Worm (Caenorhabditis elegans) whole organism, L1 larva: ENCODE results near the gene srsx-28.
A peak's percentile ranks its signal among the peaks of the same experiment; 100 is the strongest.

ENCODE experiments used
- C34B4.2 ChIP-seq: sonication (generic microtip); optimal IDR thresholded peaks from 2 replicates; lab custom pipeline; 2017; ENCODE audit warnings: mild to moderate bottlenecking, missing genetic modification characterization, missing compliant biosample characterization
- F16B12.6 ChIP-seq: fragments of 150-350 bp; optimal IDR thresholded peaks from 2 replicates; lab custom pipeline; 2014; ENCODE audit warnings: missing biosample characterization, missing genetic modification characterization
- aha-1 ChIP-seq: fragments of 150-350 bp; optimal IDR thresholded peaks from 2 replicates; lab custom pipeline; 2014; ENCODE audit warnings: missing biosample characterization, missing genetic modification characterization
- alr-1 ChIP-seq: fragments of 200-800 bp; sonication (Bioruptor generic); optimal IDR thresholded peaks from 2 replicates; lab custom pipeline; 2018; ENCODE audit warnings: borderline replicate concordance, mild to moderate bottlenecking, missing genetic modification characterization, missing compliant biosample characterization
- ama-1 ChIP-seq: fragments of 150-350 bp; optimal IDR thresholded peaks from 2 replicates; lab custom pipeline; 2014
- blmp-1 ChIP-seq: fragments of 150-350 bp; optimal IDR thresholded peaks from 2 replicates; lab custom pipeline; 2014; ENCODE audit warnings: missing biosample characterization, missing genetic modification characterization
- ceh-8 ChIP-seq: fragments of 200-800 bp; sonication (Bioruptor generic); optimal IDR thresholded peaks from 2 replicates; lab custom pipeline; 2018; ENCODE audit warnings: mild to moderate bottlenecking, missing genetic modification characterization, moderate library complexity, missing compliant biosample characterization
- ceh-82 ChIP-seq, 3 experiments: fragments of 150-350 bp in 1 of 3; sonication (generic microtip) in 2 of 3; optimal IDR thresholded peaks; 2 replicates each; lab custom pipeline; 2014 to 2017; ENCODE audit warnings: missing biosample characterization in 3 of 3, missing genetic modification characterization in 3 of 3
- ceh-88 ChIP-seq: fragments of 200-800 bp; sonication (Bioruptor generic); IDR thresholded peaks from 2 replicates; pipeline ENCODE4 v1.3.6; 2022; ENCODE audit warnings: missing genetic modification characterization, missing compliant biosample characterization
- ces-1 ChIP-seq: fragments of 150-350 bp; optimal IDR thresholded peaks from 2 replicates; lab custom pipeline; 2014; ENCODE audit warnings: missing biosample characterization, missing genetic modification reagents, missing genetic modification characterization
- dsc-1 ChIP-seq: sonication (generic microtip); optimal IDR thresholded peaks from 2 replicates; lab custom pipeline; 2016; ENCODE audit warnings: mild to moderate bottlenecking, missing genetic modification characterization, missing compliant biosample characterization
- efl-1 ChIP-seq, 4 experiments: fragments of 150-350 bp; optimal IDR thresholded peaks in 3 of 4; peaks in 1 of 4; 1 replicate in 1 of 4; 2 replicates in 3 of 4; lab custom pipeline; 2014; ENCODE audit warnings: missing biosample characterization in 2 of 4, missing genetic modification characterization in 2 of 4, missing genetic modification reagents in 2 of 4
- egl-13 ChIP-seq: sonication (generic microtip); optimal IDR thresholded peaks from 2 replicates; lab custom pipeline; 2016; ENCODE audit warnings: missing genotype, missing genetic modification reagents, missing genetic modification characterization, missing compliant biosample characterization
- egl-27 ChIP-seq, 2 experiments: fragments of 150-350 bp in 1 of 2; sonication (generic microtip); optimal IDR thresholded peaks; 3 replicates each; lab custom pipeline; 2017 to 2018; ENCODE audit warnings: missing biosample characterization in 2 of 2, missing genetic modification characterization in 2 of 2, missing genetic modification reagents in 2 of 2
- fkh-8 ChIP-seq: sonication (generic microtip); optimal IDR thresholded peaks from 2 replicates; lab custom pipeline; 2016; ENCODE audit warnings: mild to moderate bottlenecking, missing genetic modification characterization, missing compliant biosample characterization
- fos-1 ChIP-seq: fragments of 150-350 bp; optimal IDR thresholded peaks from 2 replicates; lab custom pipeline; 2014; ENCODE audit warnings: missing biosample characterization, missing genetic modification characterization
- grh-1 ChIP-seq: fragments of 200-800 bp; sonication (Bioruptor generic); IDR thresholded peaks from 2 replicates; pipeline ENCODE4 v1.3.6; 2022; ENCODE audit warnings: missing genetic modification reagents, missing genetic modification characterization, missing compliant biosample characterization
- irx-1 ChIP-seq: sonication (generic microtip); optimal IDR thresholded peaks from 2 replicates; lab custom pipeline; 2016; ENCODE audit warnings: missing genetic modification characterization, missing compliant biosample characterization
- isw-1 ChIP-seq: fragments of 200-800 bp; sonication (Bioruptor generic); IDR thresholded peaks from 2 replicates; pipeline ENCODE4 v1.3.6; 2022; ENCODE audit warnings: missing genetic modification characterization, missing compliant biosample characterization
- jun-1 ChIP-seq: fragments of 150-350 bp; optimal IDR thresholded peaks from 2 replicates; lab custom pipeline; 2014; ENCODE audit warnings: missing biosample characterization, missing genetic modification reagents, missing genetic modification characterization
- lin-13 ChIP-seq: fragments of 150-350 bp; optimal IDR thresholded peaks from 2 replicates; lab custom pipeline; 2014; ENCODE audit warnings: missing biosample characterization, missing genetic modification reagents, missing genetic modification characterization
- lin-14 ChIP-seq: fragments of 200-800 bp; sonication (Bioruptor generic); optimal IDR thresholded peaks from 2 replicates; lab custom pipeline; 2018; ENCODE audit warnings: mild to moderate bottlenecking, missing genetic modification characterization, moderate library complexity, missing compliant biosample characterization
- lin-15B ChIP-seq: fragments of 150-350 bp; sonication (generic microtip); optimal IDR thresholded peaks from 3 replicates; lab custom pipeline; 2014; ENCODE audit warnings: missing biosample characterization, missing genetic modification characterization
- lin-35 ChIP-seq, 2 experiments: fragments of 150-350 bp; optimal IDR thresholded peaks; 2 replicates each; lab custom pipeline; 2014; ENCODE audit warnings: missing biosample characterization in 2 of 2, missing genetic modification characterization in 2 of 2, missing genetic modification reagents in 2 of 2
- lin-39 ChIP-seq: fragments of 150-350 bp; optimal IDR thresholded peaks from 2 replicates; lab custom pipeline; 2014; ENCODE audit warnings: missing biosample characterization, missing genetic modification reagents, missing genetic modification characterization
- lir-3 ChIP-seq: sonication (generic microtip); optimal IDR thresholded peaks from 2 replicates; lab custom pipeline; 2016; ENCODE audit warnings: mild to moderate bottlenecking, missing genetic modification characterization, moderate library complexity, missing compliant biosample characterization; ENCODE audit not compliant: poor library complexity
- lsy-2 ChIP-seq, 2 experiments: fragments of 150-350 bp; optimal IDR thresholded peaks; 2 replicates each; lab custom pipeline; 2014; ENCODE audit warnings: missing biosample characterization in 2 of 2, missing genetic modification characterization in 2 of 2
- mab-9 ChIP-seq: fragments of 200-800 bp; sonication (Bioruptor generic); IDR thresholded peaks from 2 replicates; pipeline ENCODE4 v1.3.6; 2022; ENCODE audit warnings: missing genetic modification reagents, missing genetic modification characterization, missing compliant biosample characterization
- mdl-1 ChIP-seq, 2 experiments: fragments of 150-350 bp; optimal IDR thresholded peaks; 2 replicates each; lab custom pipeline; 2014 to 2017; ENCODE audit warnings: missing biosample characterization in 2 of 2, missing genetic modification characterization in 2 of 2, inconsistent platforms in 1 of 2
- mef-2 ChIP-seq: fragments of 150-350 bp; optimal IDR thresholded peaks from 2 replicates; lab custom pipeline; 2014; ENCODE audit warnings: missing biosample characterization, missing genetic modification characterization
- mep-1 ChIP-seq: fragments of 150-350 bp; optimal IDR thresholded peaks from 2 replicates; lab custom pipeline; 2014; ENCODE audit warnings: missing biosample characterization, missing genetic modification characterization
- nhr-19 ChIP-seq: fragments of 200-800 bp; sonication (Bioruptor generic); conservative IDR thresholded peaks from 2 replicates; pipeline ENCODE4 v1.3.6; 2022; ENCODE audit warnings: missing genetic modification characterization, missing compliant biosample characterization
- nhr-20 ChIP-seq: sonication (generic microtip); optimal IDR thresholded peaks from 2 replicates; lab custom pipeline; 2016; ENCODE audit warnings: mild to moderate bottlenecking, missing genetic modification characterization, missing compliant biosample characterization
- nhr-237 ChIP-seq: fragments of 150-350 bp; optimal IDR thresholded peaks from 2 replicates; lab custom pipeline; 2014; ENCODE audit warnings: missing biosample characterization, missing genetic modification characterization
- nhr-47 ChIP-seq: sonication (generic microtip); optimal IDR thresholded peaks from 2 replicates; lab custom pipeline; 2016; ENCODE audit warnings: mild to moderate bottlenecking, missing genetic modification characterization, moderate library complexity, missing compliant biosample characterization
- nhr-71 ChIP-seq: sonication (generic microtip); optimal IDR thresholded peaks from 2 replicates; lab custom pipeline; 2016; ENCODE audit warnings: mild to moderate bottlenecking, missing genetic modification characterization, moderate library complexity, missing compliant biosample characterization
- nhr-85 ChIP-seq: sonication (generic microtip); peaks from one replicate; lab custom pipeline; 2016; ENCODE audit warnings: missing genetic modification characterization, inconsistent platforms, missing compliant biosample characterization
- pax-3 ChIP-seq: fragments of 200-800 bp; sonication (Bioruptor generic); optimal IDR thresholded peaks from 2 replicates; lab custom pipeline; 2018; ENCODE audit warnings: mild to moderate bottlenecking, missing genetic modification characterization, moderate library complexity, missing compliant biosample characterization
- pqm-1 ChIP-seq: sonication (generic microtip); optimal IDR thresholded peaks from 3 replicates; lab custom pipeline; 2017; ENCODE audit warnings: missing biosample characterization, missing genetic modification characterization
- snpc-4 ChIP-seq: fragments of 150-350 bp; optimal IDR thresholded peaks from 2 replicates; lab custom pipeline; 2014; ENCODE audit warnings: missing biosample characterization, missing genetic modification characterization
- snu-23 ChIP-seq: sonication (generic microtip); optimal IDR thresholded peaks from 2 replicates; lab custom pipeline; 2016; ENCODE audit warnings: missing genetic modification characterization, missing compliant biosample characterization
- sox-4 ChIP-seq: sonication (generic microtip); optimal IDR thresholded peaks from 2 replicates; lab custom pipeline; 2016; ENCODE audit warnings: missing genetic modification characterization, missing compliant biosample characterization
- swsn-7 ChIP-seq: sonication (generic microtip); optimal IDR thresholded peaks from 2 replicates; lab custom pipeline; 2016; ENCODE audit warnings: missing genetic modification characterization, missing compliant biosample characterization
- tbx-2 ChIP-seq: sonication (generic microtip); optimal IDR thresholded peaks from 2 replicates; lab custom pipeline; 2016; ENCODE audit warnings: missing genetic modification characterization, missing compliant biosample characterization
- unc-62 ChIP-seq: fragments of 150-350 bp; optimal IDR thresholded peaks from 2 replicates; lab custom pipeline; 2014; ENCODE audit warnings: missing biosample characterization, missing genetic modification reagents, missing genetic modification characterization
- unc-86 ChIP-seq: sonication (generic microtip); optimal IDR thresholded peaks from 2 replicates; lab custom pipeline; 2016; ENCODE audit warnings: missing genetic modification characterization, missing compliant biosample characterization
- xbp-1 ChIP-seq: sonication (generic microtip); optimal IDR thresholded peaks from 2 replicates; lab custom pipeline; 2016; ENCODE audit warnings: missing genetic modification characterization, missing compliant biosample characterization
- zag-1 ChIP-seq: fragments of 150-350 bp; optimal IDR thresholded peaks from 2 replicates; lab custom pipeline; 2014; ENCODE audit warnings: missing biosample characterization, missing genetic modification characterization
- ztf-11 ChIP-seq, 2 experiments: sonication (generic microtip); optimal IDR thresholded peaks; 2 replicates each; lab custom pipeline; 2016 to 2017; ENCODE audit warnings: missing genetic modification characterization in 2 of 2, missing biosample characterization in 1 of 2, missing compliant biosample characterization in 1 of 2
- ztf-4 ChIP-seq: fragments of 150-350 bp; optimal IDR thresholded peaks from 2 replicates; lab custom pipeline; 2014; ENCODE audit warnings: missing biosample characterization, missing genetic modification characterization

srsx-28 gene

ce11 chrV:10173653-10174052 lies 21.3 kb downstream of the srsx-28 start, which contains the start of gene egl-3:
TSS of gene egl-3 (minus strand) at chrV:10173753.
- no peak for TF ChIP-seq C34B4.2 (tag; lab: Kevin White, UChicago)
- TF ChIP-seq lir-3 (tag; lab: Kevin White, UChicago): no peak
- no peak for TF ChIP-seq pqm-1 (tag; lab: Kevin White, UChicago)

- TF ChIP-seq ztf-11 (tag; optimal IDR thresholded peaks at IDR 0.05; lab: Kevin White, UChicago) (peak in 1 of 2 experiments; percentile 25), ztf-4 (tag; lab: Kevin White, UChicago) (peak; percentile 76), mdl-1 (tag; optimal IDR thresholded peaks at IDR 0.05; lab: Kevin White, UChicago) (peak in 1 of 2 experiments; percentile 51), egl-27 (tag; optimal IDR thresholded peaks at IDR 0.05; lab: Kevin White, UChicago) (peak in 1 of 2 experiments; percentile 27), swsn-7 (tag; lab: Kevin White, UChicago) (peak; percentile 85), fos-1 (peak; percentile 74), blmp-1 (no peak), nhr-237 (tag; lab: Kevin White, UChicago) (peak; percentile 24), nhr-85 (no peak), zag-1 (tag; lab: Kevin White, UChicago) (peak; percentile 75), lsy-2 (tag; optimal IDR thresholded peaks at IDR 0.05; lab: Kevin White, UChicago) (peak; percentile 56 to 78), ceh-82 (tag; optimal IDR thresholded peaks at IDR 0.05; lab: Kevin White, UChicago) (peak; percentile 44 to 81 (median 54)), ceh-8 (GFP tag; lab: Kevin White, UChicago) (peak; percentile 77), irx-1 (tag; lab: Kevin White, UChicago) (peak; percentile 55), tbx-2 (tag; lab: Kevin White, UChicago) (peak; percentile 82), snpc-4 (tag; lab: Kevin White, UChicago) (peak; percentile 45), isw-1 (GFP tag; lab: Robert Waterston, UW) (peak; percentile 78), F16B12.6 (no peak), grh-1 (GFP tag; lab: Robert Waterston, UW) (no peak), lin-35 (GFP tag; optimal IDR thresholded peaks at IDR 0.05; lab: Kevin White, UChicago) (peak in 1 of 2 experiments; percentile 62), ces-1 (peak; percentile 70), lin-39 (no peak), efl-1 (optimal IDR thresholded peaks at IDR 0.05; lab: Kevin White, UChicago) (peak; percentile 44 to 53), efl-1 (GFP tag; optimal IDR thresholded peaks at IDR 0.05 in 1 of 2; lab: Kevin White, UChicago) (peak in 1 of 2 experiments; percentile 19), egl-13 (tag; lab: Kevin White, UChicago) (peak; percentile 91), ama-1 (no peak), unc-86 (tag; lab: Kevin White, UChicago) (peak; percentile 94), alr-1 (tag; lab: Kevin White, UChicago) (no peak), mep-1 (tag; lab: Kevin White, UChicago) (peak; percentile 55), aha-1 (tag; lab: Kevin White, UChicago) (no peak), nhr-19 (GFP tag; lab: Robert Waterston, UW) (peak; percentile 46), nhr-47 (tag; lab: Kevin White, UChicago) (peak; percentile 87), nhr-20 (tag; lab: Kevin White, UChicago) (peak; percentile 20), pqm-1 (tag; lab: Kevin White, UChicago) (no peak), dsc-1 (tag; lab: Kevin White, UChicago) (peak; percentile 68), lin-14 (peak; percentile 97), lin-15B (peak; percentile 5), ceh-88 (GFP tag; lab: Robert Waterston, UW) (peak; percentile 46; the same call in 1 of the 2 replicates), unc-62 (GFP tag; lab: Kevin White, UChicago) (no peak), mef-2 (tag; lab: Kevin White, UChicago) (peak; percentile 53), lin-13 (peak; percentile 71), pax-3 (tag; lab: Kevin White, UChicago) (peak; percentile 78), jun-1 (tag; lab: Kevin White, UChicago) (peak; percentile 41), mab-9 (GFP tag; lab: Robert Waterston, UW) (peak; percentile 9; the same call in 1 of the 2 replicates), xbp-1 (tag; lab: Kevin White, UChicago) (peak; percentile 66), sox-4 (tag; lab: Kevin White, UChicago) (peak; percentile 43), nhr-71 (tag; lab: Kevin White, UChicago) (peak; percentile 90), fkh-8 (tag; lab: Kevin White, UChicago) (peak; percentile 98), snu-23 (peak; percentile 71)
Measured at ce11 chrV:10174632-10175075, 22.3 kb downstream of the srsx-28 start.
